Worm (Caenorhabditis elegans): ENCODE measurements around the gene C29F9.12.
"Not testable (repeated sequence)": the region's sequence is repeated elsewhere in the genome, so short reads cannot be mapped to it uniquely, and the experiment has no call there.

C29F9.12 gene

DNA sequence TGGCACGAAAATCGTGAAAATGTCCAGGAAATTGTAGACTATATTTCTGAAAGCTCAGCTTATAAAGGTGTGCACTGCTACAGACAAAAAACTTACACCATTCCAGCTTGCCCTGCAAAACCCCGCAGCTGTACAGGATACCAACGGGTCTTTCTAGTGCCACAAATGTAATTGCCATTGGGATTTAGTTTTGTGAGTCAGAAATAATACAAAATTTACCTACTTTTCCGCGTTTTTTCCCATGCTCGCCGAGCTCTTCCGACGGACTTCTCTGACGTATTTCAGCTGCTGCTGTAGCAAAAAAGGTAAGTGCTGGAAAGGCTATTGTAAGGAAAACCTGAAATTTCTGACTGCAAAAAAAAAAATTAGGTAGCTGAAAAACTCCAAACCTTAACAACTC is 24.8 kb downstream of the C29F9.12 start, which contains the start of gene C29F9.8:
TSS of gene C29F9.8 (minus strand) at position 101 of the 400 bp plus-strand sequence.
- TF ChIP-seq elt-2, nfya-1, pax-1 (tag; optimal IDR thresholded peaks at IDR 0.05): not testable (repeated sequence)

DNA sequence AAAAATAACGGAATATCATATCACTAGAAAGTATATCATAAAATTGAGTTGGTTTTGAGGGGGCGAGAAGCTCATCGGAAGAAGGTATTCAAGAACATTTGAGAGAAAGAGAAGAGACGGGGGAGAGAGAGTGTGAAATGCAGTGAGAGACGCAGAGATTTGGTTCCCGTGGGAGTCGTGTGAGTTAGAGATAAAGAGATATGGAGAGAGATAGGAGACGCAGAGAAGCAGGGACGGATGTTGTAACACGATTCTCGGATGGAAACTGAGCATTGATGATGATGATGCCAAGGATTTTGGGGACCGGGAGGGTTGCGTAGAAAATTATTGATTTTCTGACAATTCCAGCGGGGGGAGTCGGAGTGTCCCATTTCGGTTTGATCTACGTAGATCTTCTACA is 25.6 kb downstream of the C29F9.12 start:
- TF ChIP-seq ceh-2 (tag; optimal IDR thresholded peaks at IDR 0.05) (peak; percentile 15), ceh-24 (tag; optimal IDR thresholded peaks at IDR 0.05) (no peak), ceh-30 (tag; optimal IDR thresholded peaks at IDR 0.05) (peak; percentile 21), K09A11.1 (tag; optimal IDR thresholded peaks at IDR 0.05; ENCODE audit: insufficient read depth) (no peak), ceh-34 (tag; optimal IDR thresholded peaks at IDR 0.05) (peak; percentile 60), ceh-19 (GFP tag; optimal IDR thresholded peaks at IDR 0.05) (no peak), tbx-7 (tag; optimal IDR thresholded peaks at IDR 0.05) (no peak), dve-1 (tag; optimal IDR thresholded peaks at IDR 0.05) (peak; percentile 56), ceh-31 (tag; optimal IDR thresholded peaks at IDR 0.05) (peak; percentile 15), C08G9.2 (tag; optimal IDR thresholded peaks at IDR 0.05) (peak; percentile 38), ttx-3 (tag; optimal IDR thresholded peaks at IDR 0.05) (no peak), elt-4 (tag; optimal IDR thresholded peaks at IDR 0.05) (no peak), pat-9 (tag; optimal IDR thresholded peaks at IDR 0.05) (peak; percentile 59), fkh-10 (GFP tag; optimal IDR thresholded peaks at IDR 0.05) (no peak), sox-2 (GFP tag; IDR thresholded peaks at IDR 0.05) (no peak), rnt-1 (tag; optimal IDR thresholded peaks at IDR 0.05) (no peak), pqm-1 (tag; optimal IDR thresholded peaks at IDR 0.05) (no peak), nfya-1 (tag; optimal IDR thresholded peaks at IDR 0.05) (peak; percentile 30), sdc-2 (tag; optimal IDR thresholded peaks at IDR 0.05) (no peak), ceh-18 (tag; optimal IDR thresholded peaks at IDR 0.05) (peak; percentile 58), che-1 (tag; optimal IDR thresholded peaks at IDR 0.05) (no peak), unc-55 (GFP tag; optimal IDR thresholded peaks at IDR 0.05) (peak; percentile 55), nhr-232 (tag; optimal IDR thresholded peaks at IDR 0.05) (no peak), hlh-15 (tag; optimal IDR thresholded peaks at IDR 0.05) (no peak), hlh-6 (tag; optimal IDR thresholded peaks at IDR 0.05) (no peak), tbx-2 (tag; optimal IDR thresholded peaks at IDR 0.05) (peak; percentile 46), ref-2 (tag; optimal IDR thresholded peaks at IDR 0.05) (peak; percentile 15), ceh-22 (tag; optimal IDR thresholded peaks at IDR 0.05) (no peak), madf-2 (tag; optimal IDR thresholded peaks at IDR 0.05) (no peak)

DNA sequence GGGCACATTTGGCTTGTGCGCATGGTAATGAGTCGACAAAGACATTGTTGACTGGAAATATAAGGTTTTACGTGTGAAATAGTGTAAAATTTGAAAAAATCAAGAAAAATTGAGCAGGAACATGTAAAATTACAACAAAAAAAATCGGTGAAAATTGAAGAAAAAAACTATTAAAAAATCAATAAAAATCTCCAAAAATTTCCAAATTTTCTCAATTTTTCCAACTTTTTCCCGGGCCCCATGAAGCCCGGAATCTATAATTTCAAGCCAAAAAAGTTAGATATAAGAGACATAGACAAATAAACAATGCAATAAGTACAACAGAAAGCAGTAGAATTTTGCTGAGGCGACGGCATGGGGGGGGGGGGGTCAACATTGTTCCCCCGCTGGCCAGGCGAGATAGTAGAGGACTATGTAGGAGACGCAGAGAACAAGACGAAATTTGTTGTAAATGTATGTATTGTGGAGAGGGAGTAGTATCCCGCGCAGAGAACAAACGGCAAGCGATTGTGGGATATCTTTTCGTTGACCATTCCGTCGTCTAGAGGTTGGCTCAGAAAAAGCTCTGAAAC is 27.0 kb downstream of the C29F9.12 start, which contains the start of gene pat-4:
TSS of gene pat-4 (minus strand) at position 51 of the 572 bp plus-strand sequence.
- TF ChIP-seq nfya-1 (tag; optimal IDR thresholded peaks at IDR 0.05) (peak; percentile 24), F13H6.1 (tag; optimal IDR thresholded peaks at IDR 0.05) (no peak), lin-11 (tag; optimal IDR thresholded peaks at IDR 0.05) (no peak), ceh-34 (tag; optimal IDR thresholded peaks at IDR 0.05) (peak; percentile 59), unc-42 (tag; optimal IDR thresholded peaks at IDR 0.05) (no peak), pat-9 (tag; optimal IDR thresholded peaks at IDR 0.05) (no peak), ttx-3 (tag; optimal IDR thresholded peaks at IDR 0.05) (no peak), sox-4 (tag; optimal IDR thresholded peaks at IDR 0.05) (no peak), elt-2 (tag; optimal IDR thresholded peaks at IDR 0.05) (no peak), C08G9.2 (tag; optimal IDR thresholded peaks at IDR 0.05) (no peak), ceh-2 (tag; optimal IDR thresholded peaks at IDR 0.05) (peak; percentile 16), ceh-9 (tag; optimal IDR thresholded peaks at IDR 0.05) (no peak), pag-3 (tag; optimal IDR thresholded peaks at IDR 0.05; ENCODE audit: borderline replicate concordance) (no peak), ztf-16 (tag; optimal IDR thresholded peaks at IDR 0.05) (no peak), mec-3 (tag; optimal IDR thresholded peaks at IDR 0.05; ENCODE audit: borderline replicate concordance) (no peak), ceh-6 (GFP tag; optimal IDR thresholded peaks at IDR 0.05) (no peak), K09A11.1 (tag; optimal IDR thresholded peaks at IDR 0.05; ENCODE audit: insufficient read depth) (no peak), nhr-232 (tag; optimal IDR thresholded peaks at IDR 0.05) (no peak), ama-1 (optimal IDR thresholded peaks at IDR 0.05) (no peak), Y22D7AL.16 (tag; optimal IDR thresholded peaks at IDR 0.05) (no peak), unc-55 (GFP tag; optimal IDR thresholded peaks at IDR 0.05) (no peak), syd-9 (tag; optimal IDR thresholded peaks at IDR 0.05) (no peak), ceh-18 (tag; optimal IDR thresholded peaks at IDR 0.05) (no peak), hlh-30 (tag; optimal IDR thresholded peaks at IDR 0.05; ENCODE audit: insufficient read depth) (no peak), zip-5 (tag; optimal IDR thresholded peaks at IDR 0.05) (no peak), C38D4.7 (GFP tag; optimal IDR thresholded peaks at IDR 0.05) (no peak), fkh-6 (tag; optimal IDR thresholded peaks at IDR 0.05) (no peak), sdc-2 (tag; optimal IDR thresholded peaks at IDR 0.05) (no peak), nhr-11 (tag; optimal IDR thresholded peaks at IDR 0.05) (no peak)
